Worm (Caenorhabditis elegans): ENCODE data around the gene C34F11.5.

Gene C34F11.5

ce11 chrII:5227768-5228167 is 32.2 kb downstream of the C34F11.5 start:
- TF ChIP-seq W03F9.2 (tag; optimal IDR thresholded peaks at IDR 0.05): no peak
- TF ChIP-seq him-1 (tag; optimal IDR thresholded peaks at IDR 0.05): no peak
- no peak for TF ChIP-seq dao-5 (tag; optimal IDR thresholded peaks at IDR 0.05)

DNA sequence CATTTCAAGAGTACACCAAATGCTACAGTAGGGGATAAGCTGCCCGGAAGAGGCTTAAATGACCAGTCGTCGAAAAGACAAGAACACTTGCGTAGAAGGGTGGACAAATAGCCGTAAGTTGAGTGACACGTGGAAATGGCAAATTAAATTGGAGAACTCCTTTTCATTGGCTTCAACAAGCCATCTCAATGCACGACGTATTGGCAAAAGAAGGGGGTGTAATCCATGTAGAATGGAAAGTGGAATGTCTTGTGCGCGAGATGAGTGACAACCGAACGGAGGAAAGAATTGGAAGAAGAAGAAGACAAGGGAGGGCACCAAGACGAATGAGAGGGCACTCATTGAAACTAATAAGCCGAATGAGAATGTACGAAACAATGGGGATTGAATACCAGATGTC is 33.1 kb downstream of the C34F11.5 start:
- TF ChIP-seq him-1 (tag; optimal IDR thresholded peaks at IDR 0.05): no peak

DNA sequence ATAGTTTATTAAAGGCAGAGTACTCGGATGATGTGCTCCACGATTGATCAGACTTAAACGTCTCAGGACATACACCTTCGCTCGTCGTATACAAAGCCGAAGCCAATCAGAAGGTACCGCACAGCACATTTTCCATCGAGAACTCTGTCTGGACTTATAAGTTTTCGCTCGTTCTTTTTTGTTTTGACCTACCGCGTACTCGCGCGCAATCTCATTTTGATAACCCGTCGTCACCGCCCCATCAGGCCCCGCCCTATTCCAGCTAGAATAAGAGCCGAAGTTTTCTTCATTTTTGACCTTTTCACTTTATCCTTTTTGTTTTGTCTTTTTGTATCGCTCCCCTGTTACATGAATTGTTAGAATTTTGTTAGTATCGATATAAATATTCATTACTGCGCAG is 34.0 kb downstream of the C34F11.5 start, which contains the start of gene EGAP2.2:
Gene EGAP2.2 (plus strand): TSS at position 301 of the 400 bp plus-strand sequence.
- TF ChIP-seq him-1 (tag; optimal IDR thresholded peaks at IDR 0.05): no peak
- no peak for TF ChIP-seq dao-5 (tag; optimal IDR thresholded peaks at IDR 0.05)
- TF ChIP-seq W03F9.2 (tag; optimal IDR thresholded peaks at IDR 0.05): no peak

DNA sequence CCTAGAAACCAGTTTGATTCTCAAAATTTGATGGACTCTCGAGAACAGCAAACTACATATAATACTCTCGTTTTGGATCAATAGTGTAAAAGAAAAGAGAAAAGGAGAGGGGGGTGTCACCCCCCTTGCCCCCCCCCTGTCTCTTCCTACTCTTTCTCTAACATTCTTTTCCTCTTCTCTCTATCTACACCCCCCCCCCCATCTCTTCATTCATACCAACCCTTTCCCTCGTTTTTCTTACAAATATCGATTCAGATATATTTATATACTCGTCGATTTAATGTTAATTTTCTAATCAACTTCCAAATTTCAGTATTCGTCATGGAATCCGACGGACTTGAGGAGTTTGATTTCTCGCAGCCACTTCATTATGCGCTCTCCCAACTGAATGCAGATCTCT is 35.5 kb downstream of the C34F11.5 start, which contains the start of gene EGAP2.1:
Gene EGAP2.1 (plus strand): TSS at position 301 of the 400 bp plus-strand sequence.
- TF ChIP-seq him-1 (tag; optimal IDR thresholded peaks at IDR 0.05): no peak
- TF ChIP-seq dao-5 (tag; optimal IDR thresholded peaks at IDR 0.05): no peak
- TF ChIP-seq W03F9.2 (tag; optimal IDR thresholded peaks at IDR 0.05): no peak

DNA sequence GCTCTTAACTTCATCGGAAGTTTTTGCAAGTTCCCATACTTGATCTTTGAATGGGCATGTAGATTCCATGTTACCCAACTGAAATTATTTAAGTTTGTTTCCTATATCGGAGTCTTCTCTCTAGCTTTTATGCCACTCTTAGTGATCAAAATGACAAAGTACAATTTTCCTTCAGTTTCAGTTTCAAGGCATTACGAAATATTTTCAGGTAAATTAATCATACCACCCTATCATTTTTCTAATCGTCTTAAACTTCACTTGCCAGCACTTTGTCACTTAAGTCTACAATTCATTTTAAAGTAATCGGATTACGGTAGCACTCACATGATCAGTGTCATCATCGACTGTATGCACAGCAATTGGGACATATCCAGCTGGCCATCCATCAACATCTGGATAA is 39.1 kb downstream of the C34F11.5 start:
- TF ChIP-seq W03F9.2 (tag; optimal IDR thresholded peaks at IDR 0.05): no peak
- no peak for TF ChIP-seq dao-5 (tag; optimal IDR thresholded peaks at IDR 0.05)
- no peak for TF ChIP-seq him-1 (tag; optimal IDR thresholded peaks at IDR 0.05)

DNA sequence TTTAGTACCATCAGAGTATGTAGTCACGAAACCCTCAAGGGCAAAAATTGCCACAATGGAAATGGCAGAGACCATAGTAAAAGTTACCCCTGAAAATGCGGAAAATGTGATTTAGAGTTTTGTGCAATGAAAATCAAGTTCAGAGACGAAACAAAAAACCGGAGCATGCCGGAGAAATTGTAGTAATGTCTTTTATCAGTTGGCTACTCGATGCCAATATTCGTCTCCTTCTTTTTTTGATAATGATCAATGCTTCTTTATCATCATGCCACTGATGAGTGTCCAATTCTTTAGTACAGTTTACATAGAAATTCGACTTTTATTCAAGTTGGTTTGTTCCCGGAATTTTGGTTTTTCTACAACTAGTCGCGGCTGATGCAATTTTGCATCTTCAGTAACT is 40.2 kb downstream of the C34F11.5 start, which contains the start of gene pho-1:
Gene pho-1 (minus strand): TSS at position 89 of the 400 bp plus-strand sequence.
- TF ChIP-seq dao-5 (tag; optimal IDR thresholded peaks at IDR 0.05): no peak
- TF ChIP-seq him-1 (tag; optimal IDR thresholded peaks at IDR 0.05): no peak
- TF ChIP-seq W03F9.2 (tag; optimal IDR thresholded peaks at IDR 0.05): no peak

- TF ChIP-seq W03F9.2 (tag; optimal IDR thresholded peaks at IDR 0.05) (no peak), him-1 (tag; optimal IDR thresholded peaks at IDR 0.05) (no peak), dao-5 (tag; optimal IDR thresholded peaks at IDR 0.05) (no peak)
Measured at ce11 chrII:5237699-5238098, 42.1 kb downstream of the C34F11.5 start.

ce11 chrII:5238366-5238765 is 42.8 kb downstream of the C34F11.5 start, which contains the start of gene pho-4:
TSS of gene pho-4 (minus strand) at chrII:5238466.
- TF ChIP-seq dao-5 (tag; optimal IDR thresholded peaks at IDR 0.05) (no peak), W03F9.2 (tag; optimal IDR thresholded peaks at IDR 0.05) (no peak), him-1 (tag; optimal IDR thresholded peaks at IDR 0.05) (no peak)

DNA sequence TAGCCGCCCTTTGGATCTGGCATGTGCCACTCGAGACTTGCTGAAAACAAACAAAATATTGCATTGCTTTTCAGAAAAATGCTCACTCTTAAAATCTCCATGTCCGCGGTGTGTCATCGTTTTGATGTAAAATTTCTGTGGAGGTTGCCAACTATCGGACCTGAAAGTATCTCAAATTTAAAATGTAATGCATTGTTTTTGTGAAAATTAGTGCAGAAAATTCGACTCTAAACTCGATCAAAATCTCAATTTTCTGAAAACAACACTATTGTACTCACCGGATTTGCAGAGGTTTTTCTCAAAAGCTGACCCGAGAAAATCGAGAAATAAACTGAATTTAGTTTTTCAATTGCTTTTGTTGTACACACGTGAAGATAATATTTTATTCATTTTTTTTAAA is 46.0 kb downstream of the C34F11.5 start, which contains the start of gene T16D1.1:
Gene T16D1.1 (minus strand): TSS at position 101 of the 400 bp plus-strand sequence.
- TF ChIP-seq W03F9.2 (tag; optimal IDR thresholded peaks at IDR 0.05) (no peak), dao-5 (tag; optimal IDR thresholded peaks at IDR 0.05) (no peak), him-1 (tag; optimal IDR thresholded peaks at IDR 0.05) (no peak)

- TF ChIP-seq W03F9.2 (tag; optimal IDR thresholded peaks at IDR 0.05) (no peak), dao-5 (tag; optimal IDR thresholded peaks at IDR 0.05) (no peak), him-1 (tag; optimal IDR thresholded peaks at IDR 0.05) (no peak)
Measured at ce11 chrII:5246791-5247361, 51.3 kb downstream of the C34F11.5 start, which contains the start of gene ptr-6. TSS of gene ptr-6 (minus strand) at chrII:5246837.
